Worm (Caenorhabditis elegans): ENCODE results near the gene col-13.
A peak's percentile ranks its signal among the peaks of the same experiment; 100 is the strongest.
"Not testable (repeated sequence)": the region's sequence is repeated elsewhere in the genome, so short reads cannot be mapped to it uniquely, and the experiment has no call there.

Gene col-13

ce11 chrV:10457247-10457646, 35.5 kb upstream of the col-13 start, which contains the start of gene F22E12.1:
F22E12.1 (minus strand) TSS chrV:10457347.
- no peak for TF ChIP-seq chd-7 (tag; optimal IDR thresholded peaks at IDR 0.05)
- TF ChIP-seq F33H1.4 (GFP tag; IDR thresholded peaks at IDR 0.05), result no peak
- TF ChIP-seq nhr-120 (GFP tag; IDR thresholded peaks at IDR 0.05), result no peak
- no peak for TF ChIP-seq C06A6.2 (GFP tag; conservative IDR thresholded peaks at IDR 0.05)
- TF ChIP-seq snpc-4 (GFP tag; optimal IDR thresholded peaks at IDR 0.05), result no peak
- no peak for TF ChIP-seq snpc-4 (tag; optimal IDR thresholded peaks at IDR 0.05)
- no peak for TF ChIP-seq lin-54 (GFP tag; optimal IDR thresholded peaks at IDR 0.05)
- TF ChIP-seq egrh-3 (GFP tag; IDR thresholded peaks at IDR 0.05), result no peak

- TF ChIP-seq pbrm-1 (GFP tag; IDR thresholded peaks at IDR 0.05) (peak; percentile 47; the same call in 1 of the 2 replicates), snpc-1.1 (tag; optimal IDR thresholded peaks at IDR 0.05; ENCODE audit: insufficient read depth) (peak; percentile 62), hmg-1.2 (GFP tag; IDR thresholded peaks at IDR 0.05) (peak; percentile 69), attf-6 (GFP tag; IDR thresholded peaks at IDR 0.05) (peak; percentile 76; the same call in 1 of the 2 replicates), snpc-4 (tag; optimal IDR thresholded peaks at IDR 0.05) (peak in 3 of 4 experiments; percentile 45 to 85 (median 72))
- not testable (repeated sequence) for TF ChIP-seq snpc-4 (GFP tag; optimal IDR thresholded peaks at IDR 0.05)
Observed at ce11 chrV:10456801-10457200, 35.1 kb upstream of the col-13 start.

ce11 chrV:10453466-10453865, 31.8 kb upstream of the col-13 start, which contains the start of gene Y32F6A.5:
Y32F6A.5 (minus strand) TSS chrV:10453605.
- TF ChIP-seq egl-18 (GFP tag; IDR thresholded peaks at IDR 0.05) (no peak), ztf-25 (GFP tag; IDR thresholded peaks at IDR 0.05) (no peak), tbp1 (GFP tag; optimal IDR thresholded peaks at IDR 0.05) (no peak), cebp-1 (GFP tag; IDR thresholded peaks at IDR 0.05) (no peak), cebp-1 (tag; optimal IDR thresholded peaks at IDR 0.05) (no peak), nhr-27 (tag; optimal IDR thresholded peaks at IDR 0.05) (no peak), let-607 (tag; optimal IDR thresholded peaks at IDR 0.05) (no peak), hsf-1 (GFP tag; IDR thresholded peaks at IDR 0.05) (peak; percentile 64; the same call in 1 of the 2 replicates), lin-40 (tag; optimal IDR thresholded peaks at IDR 0.05) (no peak), dox-1 (GFP tag; IDR thresholded peaks at IDR 0.05) (0 out of 2 replicates have a peak, but pooled peaks have one; percentile 5), athp-1 (tag; optimal IDR thresholded peaks at IDR 0.05) (no peak), mxl-1 (tag; optimal IDR thresholded peaks at IDR 0.05) (no peak)

ce11 chrV:10450355-10450754, 28.7 kb upstream of the col-13 start:
- peak; percentile 90 for TF ChIP-seq egrh-3 (GFP tag; IDR thresholded peaks at IDR 0.05)
- TF ChIP-seq ceh-100 (GFP tag; IDR thresholded peaks at IDR 0.05), result 0 out of 2 replicates have a peak, but pooled peaks have one; percentile 32
- TF ChIP-seq ekl-4 (GFP tag; IDR thresholded peaks at IDR 0.05), result 0 out of 2 replicates have a peak, but pooled peaks have one; percentile 22
- 0 out of 2 replicates have a peak, but pooled peaks have one; percentile 34 for TF ChIP-seq ceh-40 (GFP tag; IDR thresholded peaks at IDR 0.05)
- TF ChIP-seq Y53G8AR.9 (GFP tag; conservative IDR thresholded peaks at IDR 0.05), result 0 out of 2 replicates have a peak, but pooled peaks have one; percentile 27
- peak; percentile 75; the same call in 1 of the 2 replicates for TF ChIP-seq madf-3 (GFP tag; IDR thresholded peaks at IDR 0.05)
- TF ChIP-seq ceh-58 (GFP tag; IDR thresholded peaks at IDR 0.05), result peak; percentile 94
- TF ChIP-seq attf-6 (GFP tag; IDR thresholded peaks at IDR 0.05), result 0 out of 2 replicates have a peak, but pooled peaks have one; percentile 32
- TF ChIP-seq Y53F4B.3 (GFP tag; IDR thresholded peaks at IDR 0.05), result peak; percentile 97; the same call in 1 of the 2 replicates

- TF ChIP-seq Y53F4B.3 (GFP tag; IDR thresholded peaks at IDR 0.05) (peak; percentile 60; the same call in 1 of the 2 replicates), egrh-3 (GFP tag; IDR thresholded peaks at IDR 0.05) (peak; percentile 84; the same call in 1 of the 2 replicates), madf-3 (GFP tag; IDR thresholded peaks at IDR 0.05) (0 out of 2 replicates have a peak, but pooled peaks have one; percentile 54)
Observed at ce11 chrV:10449947-10450346, 28.2 kb upstream of the col-13 start.
